Fruit fly (Drosophila melanogaster) whole organism, prepupa: ENCODE measurements around the gene CG4174.

Experiments
- CG1621 ChIP-seq: fragments of 200-800 bp; sonication (Bioruptor generic); optimal IDR thresholded peaks from 3 replicates; lab custom pipeline; 2018; ENCODE audit warnings: missing biosample characterization, mild to moderate bottlenecking, missing genetic modification characterization
- CG32006 ChIP-seq: fragments of 200-800 bp; sonication (Bioruptor generic); optimal IDR thresholded peaks from 3 replicates; lab custom pipeline; 2017; ENCODE audit warnings: missing biosample characterization, mild to moderate bottlenecking, missing genetic modification characterization
- Ets21C ChIP-seq: fragments of 200-800 bp; sonication (Bioruptor generic); optimal IDR thresholded peaks from 3 replicates; lab custom pipeline; 2016; ENCODE audit warnings: missing biosample characterization, missing genetic modification characterization
- Sox15 ChIP-seq: fragments of 200-800 bp; sonication (Bioruptor generic); optimal IDR thresholded peaks from 3 replicates; lab custom pipeline; 2016; ENCODE audit warnings: missing biosample characterization, missing genetic modification characterization
- eg ChIP-seq: fragments of 200-800 bp; sonication (Bioruptor generic); IDR thresholded peaks from 3 replicates; pipeline ENCODE4 v1.3.6; 2022; ENCODE audit warnings: missing biosample characterization, missing genetic modification characterization
- fkh ChIP-seq: fragments of 200-800 bp; sonication (Bioruptor generic); optimal IDR thresholded peaks from 3 replicates; lab custom pipeline; 2017; ENCODE audit warnings: missing biosample characterization, mild to moderate bottlenecking, missing genetic modification characterization, moderate library complexity
- lz ChIP-seq: fragments of 200-800 bp; sonication (Bioruptor generic); optimal IDR thresholded peaks from 3 replicates; lab custom pipeline; 2016; ENCODE audit warnings: missing biosample characterization, missing genetic modification characterization
- pdm3 ChIP-seq: fragments of 200-800 bp; sonication (Bioruptor generic); optimal IDR thresholded peaks from 3 replicates; lab custom pipeline; 2016; ENCODE audit warnings: missing biosample characterization, missing genetic modification characterization

- TF ChIP-seq CG32006 (GFP tag; lab: Kevin White, UChicago): no peak
- TF ChIP-seq eg: no peak
- TF ChIP-seq CG1621 (tag; lab: Kevin White, UChicago): no peak
- no peak for TF ChIP-seq fkh (GFP tag; lab: Kevin White, UChicago)
- TF ChIP-seq lz: no peak
- no peak for TF ChIP-seq Ets21C (GFP tag; lab: Kevin White, UChicago)
- no peak for TF ChIP-seq pdm3
- TF ChIP-seq Sox15: no peak
These were observed 14.6 kb downstream of the CG4174 start, which contains the start of gene CG18234 for dm6 chr3L:18603125-18603524.
